Worm (Caenorhabditis elegans) whole organism, L2 larva: ENCODE data around the gene F23F1.6.
A peak's percentile ranks its signal among the peaks of the same experiment; 100 is the strongest.

ENCODE experiments used
- C34F6.9 ChIP-seq: fragments of 150-350 bp; optimal IDR thresholded peaks from 2 replicates; lab custom pipeline; 2014; ENCODE audit warnings: missing biosample characterization, missing genetic modification characterization
- F13H6.1 ChIP-seq: sonication (generic microtip); optimal IDR thresholded peaks from 2 replicates; lab custom pipeline; 2016; ENCODE audit warnings: missing genetic modification characterization, missing compliant biosample characterization
- R02D3.7 ChIP-seq: fragments of 150-350 bp; optimal IDR thresholded peaks from 2 replicates; lab custom pipeline; 2014; ENCODE audit warnings: missing biosample characterization, missing genetic modification characterization
- Y55F3AM.14 ChIP-seq: fragments of 200-800 bp; sonication (Bioruptor generic); optimal IDR thresholded peaks from 2 replicates; lab custom pipeline; 2018; ENCODE audit warnings: mild to moderate bottlenecking, missing genetic modification characterization, missing compliant biosample characterization
- ZK546.5 ChIP-seq: sonication (generic microtip); optimal IDR thresholded peaks from 2 replicates; lab custom pipeline; 2017; ENCODE audit warnings: missing biosample characterization, missing genetic modification characterization
- alr-1 ChIP-seq: fragments of 150-350 bp; optimal IDR thresholded peaks from 2 replicates; lab custom pipeline; 2014; ENCODE audit warnings: missing biosample characterization, missing genetic modification characterization
- aly-2 ChIP-seq: fragments of 150-350 bp; optimal IDR thresholded peaks from 2 replicates; lab custom pipeline; 2014; ENCODE audit warnings: missing biosample characterization, missing genetic modification characterization
- ama-1 ChIP-seq: fragments of 150-350 bp; optimal IDR thresholded peaks from 2 replicates; lab custom pipeline; 2018; ENCODE audit warnings: inconsistent platforms
- blmp-1 ChIP-seq: sonication (generic microtip); optimal IDR thresholded peaks from 2 replicates; lab custom pipeline; 2017; ENCODE audit warnings: missing genetic modification characterization, mild to moderate bottlenecking, missing compliant biosample characterization, antibody characterized with exemption, moderate library complexity; ENCODE audit not compliant: insufficient read depth
- ceh-16 ChIP-seq: fragments of 150-350 bp; optimal IDR thresholded peaks from 2 replicates; lab custom pipeline; 2014; ENCODE audit warnings: missing biosample characterization, missing genetic modification characterization
- ceh-82 ChIP-seq: fragments of 150-350 bp; optimal IDR thresholded peaks from 2 replicates; lab custom pipeline; 2014; ENCODE audit warnings: missing biosample characterization, missing genetic modification characterization
- crh-2 ChIP-seq: sonication (generic microtip); optimal IDR thresholded peaks from 2 replicates; lab custom pipeline; 2017; ENCODE audit warnings: missing biosample characterization, missing genetic modification characterization
- dmd-4 ChIP-seq: sonication (generic microtip); optimal IDR thresholded peaks from 2 replicates; lab custom pipeline; 2017; ENCODE audit warnings: missing biosample characterization, missing genetic modification characterization
- egl-27 ChIP-seq: sonication (generic microtip); optimal IDR thresholded peaks from 3 replicates; lab custom pipeline; 2017; ENCODE audit warnings: missing biosample characterization, missing genetic modification reagents, missing genetic modification characterization
- elt-1 ChIP-seq: fragments of 150-350 bp; optimal IDR thresholded peaks from 2 replicates; lab custom pipeline; 2014; ENCODE audit warnings: missing biosample characterization, missing genetic modification characterization
- elt-3 ChIP-seq: sonication (generic microtip); optimal IDR thresholded peaks from 2 replicates; lab custom pipeline; 2017; ENCODE audit warnings: missing biosample characterization, missing genetic modification characterization
- fos-1 ChIP-seq: fragments of 150-350 bp; optimal IDR thresholded peaks from 2 replicates; lab custom pipeline; 2014; ENCODE audit warnings: missing biosample characterization, missing genetic modification characterization
- gmeb-1 ChIP-seq: fragments of 150-350 bp; optimal IDR thresholded peaks from 2 replicates; lab custom pipeline; 2014; ENCODE audit warnings: missing biosample characterization, missing genetic modification characterization
- lin-11 ChIP-seq: fragments of 150-350 bp; sonication (generic microtip); optimal IDR thresholded peaks from 2 replicates; lab custom pipeline; 2014; ENCODE audit warnings: missing biosample characterization, missing genetic modification characterization, inconsistent platforms, mixed read lengths
- lin-13 ChIP-seq: fragments of 150-350 bp; optimal IDR thresholded peaks from 2 replicates; lab custom pipeline; 2014; ENCODE audit warnings: missing biosample characterization, missing genetic modification reagents, missing genetic modification characterization
- lin-39 ChIP-seq: fragments of 150-350 bp; optimal IDR thresholded peaks from 2 replicates; lab custom pipeline; 2014; ENCODE audit warnings: missing biosample characterization, missing genetic modification reagents, missing genetic modification characterization
- lsy-2 ChIP-seq, 2 experiments: fragments of 150-350 bp in 1 of 2; sonication (generic microtip) in 1 of 2; optimal IDR thresholded peaks; 2 replicates each; lab custom pipeline; 2014 to 2017; ENCODE audit warnings: missing biosample characterization in 2 of 2, missing genetic modification characterization in 2 of 2
- mab-5 ChIP-seq: fragments of 150-350 bp; optimal IDR thresholded peaks from 2 replicates; lab custom pipeline; 2014; ENCODE audit warnings: missing biosample characterization, missing genetic modification characterization
- mbf-1 ChIP-seq: sonication (generic microtip); optimal IDR thresholded peaks from 2 replicates; lab custom pipeline; 2017; ENCODE audit warnings: missing biosample characterization, missing genetic modification characterization
- mdl-1 ChIP-seq, 2 experiments: fragments of 150-350 bp in 1 of 2; sonication (generic microtip) in 1 of 2; optimal IDR thresholded peaks; 2 replicates each; lab custom pipeline; 2017; ENCODE audit warnings: missing biosample characterization in 2 of 2, missing genetic modification characterization in 2 of 2
- nhr-10 ChIP-seq: sonication (generic microtip); optimal IDR thresholded peaks from 2 replicates; lab custom pipeline; 2017; ENCODE audit warnings: missing biosample characterization, missing genetic modification characterization
- nhr-11 ChIP-seq: fragments of 150-350 bp; optimal IDR thresholded peaks from 2 replicates; lab custom pipeline; 2014; ENCODE audit warnings: missing biosample characterization, missing genetic modification characterization
- nhr-12 ChIP-seq: fragments of 150-350 bp; optimal IDR thresholded peaks from 2 replicates; lab custom pipeline; 2014; ENCODE audit warnings: missing biosample characterization, missing genetic modification characterization
- nhr-129 ChIP-seq: fragments of 150-350 bp; optimal IDR thresholded peaks from 2 replicates; lab custom pipeline; 2014; ENCODE audit warnings: missing biosample characterization, missing genetic modification characterization
- nhr-21 ChIP-seq: fragments of 150-350 bp; optimal IDR thresholded peaks from 2 replicates; lab custom pipeline; 2014; ENCODE audit warnings: missing biosample characterization, missing genetic modification characterization
- nhr-23 ChIP-seq: fragments of 150-350 bp; optimal IDR thresholded peaks from 2 replicates; lab custom pipeline; 2014; ENCODE audit warnings: missing biosample characterization, missing genetic modification reagents, missing genetic modification characterization
- nhr-237 ChIP-seq: fragments of 150-350 bp; optimal IDR thresholded peaks from 2 replicates; lab custom pipeline; 2014; ENCODE audit warnings: missing biosample characterization, missing genetic modification characterization
- nhr-25 ChIP-seq: fragments of 150-350 bp; sonication (generic microtip); optimal IDR thresholded peaks from 3 replicates; lab custom pipeline; 2014; ENCODE audit warnings: missing biosample characterization, missing genetic modification characterization
- nhr-6 ChIP-seq: fragments of 150-350 bp; optimal IDR thresholded peaks from 2 replicates; lab custom pipeline; 2014; ENCODE audit warnings: missing biosample characterization, missing genetic modification characterization
- nhr-77 ChIP-seq: fragments of 150-350 bp; optimal IDR thresholded peaks from 2 replicates; lab custom pipeline; 2014; ENCODE audit warnings: missing biosample characterization, missing genetic modification characterization
- peb-1 ChIP-seq: fragments of 150-350 bp; optimal IDR thresholded peaks from 2 replicates; lab custom pipeline; 2014; ENCODE audit warnings: missing biosample characterization, missing genetic modification characterization
- sem-4 ChIP-seq: fragments of 150-350 bp; optimal IDR thresholded peaks from 2 replicates; lab custom pipeline; 2014; ENCODE audit warnings: missing biosample characterization, missing genetic modification reagents, missing genetic modification characterization
- skn-1 ChIP-seq: sonication (generic microtip); optimal IDR thresholded peaks from 2 replicates; lab custom pipeline; 2017; ENCODE audit warnings: missing biosample characterization, missing genetic modification characterization
- sma-3 ChIP-seq: sonication (generic microtip); optimal IDR thresholded peaks from 2 replicates; lab custom pipeline; 2016; ENCODE audit warnings: missing genetic modification reagents, missing genetic modification characterization, missing compliant biosample characterization
- sma-9 ChIP-seq, 2 experiments: fragments of 150-350 bp in 1 of 2; sonication (generic microtip) in 1 of 2; optimal IDR thresholded peaks; 2 replicates each; lab custom pipeline; 2014 to 2016; ENCODE audit warnings: missing genetic modification characterization in 2 of 2, mild to moderate bottlenecking in 1 of 2, missing biosample characterization in 1 of 2, missing compliant biosample characterization in 1 of 2, missing genetic modification reagents in 1 of 2, moderate library complexity in 1 of 2
- snpc-4 ChIP-seq: fragments of 150-350 bp; optimal IDR thresholded peaks from 2 replicates; lab custom pipeline; 2014; ENCODE audit warnings: missing biosample characterization, missing genetic modification characterization
- unc-39 ChIP-seq: fragments of 150-350 bp; optimal IDR thresholded peaks from 2 replicates; lab custom pipeline; 2014; ENCODE audit warnings: missing biosample characterization, missing genetic modification characterization
- unc-55 ChIP-seq: fragments of 150-350 bp; sonication (generic microtip); optimal IDR thresholded peaks from 3 replicates; lab custom pipeline; 2014; ENCODE audit warnings: missing biosample characterization, missing genetic modification reagents, missing genetic modification characterization
- unc-62 ChIP-seq: fragments of 150-350 bp; optimal IDR thresholded peaks from 2 replicates; lab custom pipeline; 2014; ENCODE audit warnings: missing biosample characterization, missing genetic modification reagents, missing genetic modification characterization
- zag-1 ChIP-seq: fragments of 150-350 bp; optimal IDR thresholded peaks from 2 replicates; lab custom pipeline; 2014; ENCODE audit warnings: missing biosample characterization, missing genetic modification characterization
- ztf-1 ChIP-seq: fragments of 200-800 bp; sonication (Bioruptor generic); conservative IDR thresholded peaks from 2 replicates; pipeline ENCODE4 v1.3.6; 2022; ENCODE audit warnings: missing genetic modification characterization, missing compliant biosample characterization
- ztf-11 ChIP-seq: sonication (generic microtip); optimal IDR thresholded peaks from 2 replicates; lab custom pipeline; 2017; ENCODE audit warnings: missing biosample characterization, missing genetic modification characterization
- ztf-4 ChIP-seq: fragments of 150-350 bp; optimal IDR thresholded peaks from 2 replicates; lab custom pipeline; 2014; ENCODE audit warnings: missing biosample characterization, missing genetic modification characterization

F23F1.6 gene

DNA sequence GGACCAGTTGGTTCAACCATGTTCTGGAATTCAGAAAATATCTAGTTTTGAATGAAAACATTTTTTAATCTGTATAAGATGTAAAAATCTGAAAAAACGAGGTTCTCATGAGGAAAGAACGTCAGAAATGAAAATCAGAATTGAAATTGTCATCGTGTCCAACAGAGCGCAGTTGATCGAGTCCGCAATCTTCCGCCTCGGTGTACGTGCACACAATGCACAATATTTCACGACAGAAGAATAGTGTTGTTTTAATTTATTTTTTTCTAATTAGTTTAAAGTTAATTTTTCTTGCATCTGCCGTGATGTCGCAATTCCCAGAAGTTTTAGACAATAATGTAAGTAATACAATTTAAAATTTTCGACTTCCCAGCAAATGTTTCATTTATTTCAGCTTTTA, 6.5 kb upstream of the F23F1.6 start, which contains the start of gene nfyc-1:
nfyc-1 (plus strand) TSS at position 268 of the 400 bp plus-strand sequence.
- peak; percentile 87 for TF ChIP-seq C34F6.9 (tag; lab: Kevin White, UChicago)
- no peak for TF ChIP-seq nhr-10 (tag; lab: Kevin White, UChicago)
- no peak for TF ChIP-seq elt-3 (tag; lab: Kevin White, UChicago)
- peak; percentile 77 for TF ChIP-seq crh-2 (tag; lab: Kevin White, UChicago)
- TF ChIP-seq ZK546.5, result no peak
- no peak for TF ChIP-seq mab-5 (tag; lab: Kevin White, UChicago)
- peak; percentile 57 for TF ChIP-seq fos-1 (tag; lab: Kevin White, UChicago)
- TF ChIP-seq skn-1 (tag; lab: Kevin White, UChicago), result peak; percentile 98
- no peak for TF ChIP-seq lin-39 (tag; lab: Kevin White, UChicago)
- no peak for TF ChIP-seq snpc-4 (tag; lab: Kevin White, UChicago)
- TF ChIP-seq nhr-6 (tag; lab: Kevin White, UChicago), result no peak
- no peak for TF ChIP-seq dmd-4 (tag; lab: Kevin White, UChicago)
- peak; percentile 68 for TF ChIP-seq lin-13 (GFP tag; lab: Kevin White, UChicago)
- TF ChIP-seq nhr-129 (tag; lab: Kevin White, UChicago), result peak; percentile 60
- TF ChIP-seq sma-3 (GFP tag; lab: Kevin White, UChicago), result peak; percentile 25
- no peak for TF ChIP-seq ztf-11 (tag; lab: Kevin White, UChicago)
- no peak for TF ChIP-seq ztf-1 (GFP tag; lab: Robert Waterston, UW)
- TF ChIP-seq nhr-25 (tag; lab: Kevin White, UChicago), result peak; percentile 41
- no peak for TF ChIP-seq R02D3.7
- peak; percentile 43 for TF ChIP-seq sma-9 (GFP tag; optimal IDR thresholded peaks at IDR 0.05; lab: Kevin White, UChicago)
- no peak for TF ChIP-seq sma-9 (tag; optimal IDR thresholded peaks at IDR 0.05; lab: Kevin White, UChicago)
- TF ChIP-seq ceh-82 (tag; lab: Kevin White, UChicago), result no peak
- TF ChIP-seq blmp-1 (tag; lab: Kevin White, UChicago), result peak; percentile 26
- TF ChIP-seq ceh-16 (tag; lab: Kevin White, UChicago), result no peak
- peak in 1 of 2 experiments; percentile 82 for TF ChIP-seq lsy-2 (tag; optimal IDR thresholded peaks at IDR 0.05; lab: Kevin White, UChicago)
- no peak for TF ChIP-seq nhr-77 (tag; lab: Kevin White, UChicago)
- TF ChIP-seq ztf-4, result peak; percentile 24
- TF ChIP-seq elt-1 (tag; lab: Kevin White, UChicago), result no peak
- TF ChIP-seq nhr-21 (tag; lab: Kevin White, UChicago), result no peak
- TF ChIP-seq unc-55 (GFP tag; lab: Kevin White, UChicago), result peak; percentile 81
- no peak for TF ChIP-seq nhr-12 (tag; lab: Kevin White, UChicago)
- TF ChIP-seq peb-1 (tag; lab: Kevin White, UChicago), result no peak
- TF ChIP-seq gmeb-1 (tag; lab: Kevin White, UChicago), result peak; percentile 48
- TF ChIP-seq zag-1 (tag; lab: Kevin White, UChicago), result no peak
- TF ChIP-seq mdl-1 (tag; optimal IDR thresholded peaks at IDR 0.05; lab: Kevin White, UChicago), result no peak
- no peak for TF ChIP-seq Y55F3AM.14
- TF ChIP-seq lin-11, result peak; percentile 68
- TF ChIP-seq alr-1 (tag; lab: Kevin White, UChicago), result no peak
- no peak for TF ChIP-seq egl-27
- TF ChIP-seq nhr-237 (tag; lab: Kevin White, UChicago), result no peak
- no peak for TF ChIP-seq sem-4
- TF ChIP-seq nhr-11 (tag; lab: Kevin White, UChicago), result no peak
- TF ChIP-seq unc-62 (GFP tag; lab: Kevin White, UChicago), result no peak
- TF ChIP-seq F13H6.1 (tag; lab: Kevin White, UChicago), result peak; percentile 23
- TF ChIP-seq aly-2, result no peak
- no peak for TF ChIP-seq nhr-23 (tag; lab: Kevin White, UChicago)
- no peak for TF ChIP-seq unc-39 (tag; lab: Kevin White, UChicago)
- TF ChIP-seq ama-1 (lab: Kevin White, UChicago), result no peak
- TF ChIP-seq mbf-1 (tag; lab: Kevin White, UChicago), result no peak
